Worm (Caenorhabditis elegans): Measurements from ENCODE around the gene C46A5.1.

Gene C46A5.1

ce11 chrIV:7789521-7789949 is 25.8 kb downstream of the C46A5.1 start, which contains the start of gene imp-3:
Gene imp-3 (minus strand): TSS chrIV:7789613.
- 0 out of 2 replicates have a peak, but pooled peaks have one; percentile 46 for TF ChIP-seq hmg-20 (GFP tag; IDR thresholded peaks at IDR 0.05)
- TF ChIP-seq K12H6.12 (tag; optimal IDR thresholded peaks at IDR 0.05) = peak; percentile 51
- TF ChIP-seq cebp-1 (GFP tag; IDR thresholded peaks at IDR 0.05) = no peak
- peak; percentile 76 for TF ChIP-seq cebp-1 (tag; optimal IDR thresholded peaks at IDR 0.05)
- TF ChIP-seq ztf-18 (tag; optimal IDR thresholded peaks at IDR 0.05) = peak; percentile 18
- TF ChIP-seq nfyb-1 (GFP tag; IDR thresholded peaks at IDR 0.05) = peak; percentile 69
- peak; percentile 23 for TF ChIP-seq xnd-1 (tag; optimal IDR thresholded peaks at IDR 0.05)
- TF ChIP-seq tlf-1 (GFP tag; optimal IDR thresholded peaks at IDR 0.05) = peak; percentile 53
- no peak for TF ChIP-seq hlh-12 (tag; optimal IDR thresholded peaks at IDR 0.05)
- TF ChIP-seq Y79H2A.3 (GFP tag; conservative IDR thresholded peaks at IDR 0.05) = peak; percentile 81
- peak; percentile 70 for TF ChIP-seq hrde-1 (tag; optimal IDR thresholded peaks at IDR 0.05; ENCODE audit: borderline replicate concordance)
- no peak for TF ChIP-seq unc-62 (GFP tag; optimal IDR thresholded peaks at IDR 0.05)
- peak; percentile 43 for TF ChIP-seq lin-54 (GFP tag; optimal IDR thresholded peaks at IDR 0.05)
- TF ChIP-seq ZK185.1 (tag; optimal IDR thresholded peaks at IDR 0.05; ENCODE audit: poor library complexity, severe bottlenecking) = peak; percentile 12
- 0 out of 2 replicates have a peak, but pooled peaks have one; percentile 66 for TF ChIP-seq ztf-25 (GFP tag; IDR thresholded peaks at IDR 0.05)
- peak; percentile 11 for TF ChIP-seq snpc-1.3 (tag; optimal IDR thresholded peaks at IDR 0.05; ENCODE audit: insufficient read depth)
- TF ChIP-seq madf-10 (tag; optimal IDR thresholded peaks at IDR 0.05) = peak; percentile 45
- TF ChIP-seq nfya-2 (GFP tag; IDR thresholded peaks at IDR 0.05) = no peak
- peak; percentile 7 for TF ChIP-seq ceh-27 (GFP tag; optimal IDR thresholded peaks at IDR 0.05)
- no peak for TF ChIP-seq lag-1 (GFP tag; IDR thresholded peaks at IDR 0.05)
- peak; percentile 22 for TF ChIP-seq nhr-80 (tag; optimal IDR thresholded peaks at IDR 0.05)
- TF ChIP-seq ceh-40 (GFP tag; IDR thresholded peaks at IDR 0.05) = peak; percentile 76
- TF ChIP-seq F10E7.11 (tag; optimal IDR thresholded peaks at IDR 0.05) = peak; percentile 69
- peak; percentile 19 to 24 for TF ChIP-seq let-607 (tag; optimal IDR thresholded peaks at IDR 0.05)
- TF ChIP-seq ceh-91 (GFP tag; IDR thresholded peaks at IDR 0.05) = peak; percentile 15; the same call in 1 of the 2 replicates
- TF ChIP-seq ceh-100 (GFP tag; IDR thresholded peaks at IDR 0.05) = peak; percentile 60
- no peak for TF ChIP-seq let-526 (GFP tag; IDR thresholded peaks at IDR 0.05)
- TF ChIP-seq lin-35 (GFP tag; optimal IDR thresholded peaks at IDR 0.05) = peak in 1 of 3 experiments; percentile 65
- no peak for TF ChIP-seq C06A6.2 (GFP tag; conservative IDR thresholded peaks at IDR 0.05)
- TF ChIP-seq bed-2 (GFP tag; IDR thresholded peaks at IDR 0.05) = no peak
- no peak for TF ChIP-seq nhr-120 (GFP tag; IDR thresholded peaks at IDR 0.05)
- no peak for TF ChIP-seq egl-18 (GFP tag; IDR thresholded peaks at IDR 0.05)
- peak; percentile 95 for TF ChIP-seq ama-1 (optimal IDR thresholded peaks at IDR 0.05)
- TF ChIP-seq ama-1 (GFP tag; optimal IDR thresholded peaks at IDR 0.05) = peak; percentile 51 to 81
- TF ChIP-seq rpc-1 (optimal IDR thresholded peaks at IDR 0.05) = no peak
- TF ChIP-seq rpc-1 (tag; optimal IDR thresholded peaks at IDR 0.05) = no peak
- TF ChIP-seq C17E4.6 (GFP tag; IDR thresholded peaks at IDR 0.05) = peak; percentile 54; the same call in 1 of the 2 replicates
- peak; percentile 77 for TF ChIP-seq lin-26 (GFP tag; IDR thresholded peaks at IDR 0.05)
- no peak for TF ChIP-seq die-1 (tag; optimal IDR thresholded peaks at IDR 0.05)
- no peak for TF ChIP-seq snpc-4 (GFP tag; optimal IDR thresholded peaks at IDR 0.05)
- peak in 2 of 4 experiments; percentile 27 to 44 for TF ChIP-seq snpc-4 (tag; optimal IDR thresholded peaks at IDR 0.05)
- TF ChIP-seq hmg-1.2 (GFP tag; IDR thresholded peaks at IDR 0.05) = no peak; the same call in 1 of the 2 replicates
- TF ChIP-seq T07F8.4 (tag; optimal IDR thresholded peaks at IDR 0.05) = no peak
- TF ChIP-seq egl-44 (GFP tag; IDR thresholded peaks at IDR 0.05) = 0 out of 2 replicates have a peak, but pooled peaks have one; percentile 48
- no peak for TF ChIP-seq ztf-26 (tag; optimal IDR thresholded peaks at IDR 0.05)
- peak; percentile 7 for TF ChIP-seq dpff-1 (tag; optimal IDR thresholded peaks at IDR 0.05)
- TF ChIP-seq madf-8 (GFP tag; conservative IDR thresholded peaks at IDR 0.05) = 0 out of 2 replicates have a peak, but pooled peaks have one; percentile 10
- no peak; the same call in 1 of the 2 replicates for TF ChIP-seq attf-6 (GFP tag; IDR thresholded peaks at IDR 0.05)
- TF ChIP-seq F22D6.2 (tag; optimal IDR thresholded peaks at IDR 0.05) = no peak

Data from whole organism, young adult.